Fruit fly (Drosophila melanogaster): ENCODE measurements around the gene CG7968.

CG7968 gene

DNA sequence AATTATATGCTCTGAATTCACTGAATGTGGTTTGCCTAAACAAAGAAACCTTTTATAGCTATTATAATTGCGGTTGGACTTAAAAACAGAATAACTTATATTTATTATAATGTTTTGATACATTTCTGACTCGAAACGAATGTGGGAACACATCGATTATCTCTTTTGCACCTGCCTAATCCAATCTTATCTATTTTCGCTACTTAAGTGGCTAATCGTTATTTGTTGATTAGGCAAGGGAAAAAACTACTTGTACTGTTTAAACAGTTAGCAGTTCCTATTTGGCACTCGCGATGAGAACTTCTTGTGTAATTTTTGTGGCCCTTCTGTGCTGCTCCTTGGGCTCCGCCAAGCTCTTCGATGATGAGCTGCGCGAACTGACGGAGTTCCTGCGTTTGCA is at the start of gene CG7968:
CG7968 (plus strand) TSS at position 276 of the 400 bp plus-strand sequence.
- no peak for TF ChIP-seq CG17801 (GFP tag; optimal IDR thresholded peaks at IDR 0.05; ENCODE audit: partially characterized antibody)

DNA sequence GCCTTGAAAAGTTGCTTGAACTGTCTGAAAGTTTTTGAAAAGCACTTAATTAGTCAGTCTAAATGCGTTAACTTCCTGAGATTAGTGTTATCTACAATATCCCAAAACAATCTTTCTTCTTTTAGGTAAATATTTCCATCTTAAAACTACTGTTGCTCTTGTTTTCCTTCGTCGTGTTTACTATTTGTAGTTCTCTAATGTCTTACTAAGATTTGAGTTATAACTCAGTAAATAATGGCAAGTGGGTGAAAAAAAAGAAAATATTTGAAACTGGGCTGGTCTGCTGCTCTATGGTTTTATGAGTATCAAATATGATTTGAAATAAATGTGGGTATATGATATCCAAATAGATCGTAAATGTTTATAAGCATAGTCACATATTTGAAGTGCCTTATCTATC is 48.0 kb upstream of the CG7968 start:
- no peak for TF ChIP-seq CG17801 (GFP tag; optimal IDR thresholded peaks at IDR 0.05; ENCODE audit: partially characterized antibody)

DNA sequence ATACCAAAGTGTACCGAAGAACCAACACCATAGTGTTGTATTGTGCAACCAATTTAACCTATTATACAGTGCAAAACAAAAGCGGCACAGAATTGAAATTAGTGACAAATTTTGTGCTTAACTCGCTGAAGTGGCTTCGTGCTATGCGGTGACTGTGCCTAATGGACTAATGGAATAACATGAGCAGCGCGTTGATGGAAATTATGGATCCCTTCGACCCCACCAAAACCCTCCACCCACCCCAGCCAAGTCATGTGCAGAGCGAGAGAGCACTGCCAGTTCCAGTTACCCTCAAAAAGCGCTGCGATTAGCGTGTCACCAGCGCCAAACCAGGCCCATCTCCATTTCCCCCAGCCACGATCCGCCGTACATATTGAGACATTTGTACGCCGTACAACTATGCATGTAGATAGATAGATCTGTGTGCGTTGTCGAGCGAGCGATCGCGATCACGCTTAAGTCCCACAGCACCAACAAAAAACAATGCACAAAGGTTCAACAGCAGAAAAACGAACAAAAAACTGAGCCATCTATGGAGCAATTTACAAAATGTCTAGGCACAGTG is 47.0 kb upstream of the CG7968 start:
- no peak for TF ChIP-seq CG17801 (GFP tag; optimal IDR thresholded peaks at IDR 0.05; ENCODE audit: partially characterized antibody)

DNA sequence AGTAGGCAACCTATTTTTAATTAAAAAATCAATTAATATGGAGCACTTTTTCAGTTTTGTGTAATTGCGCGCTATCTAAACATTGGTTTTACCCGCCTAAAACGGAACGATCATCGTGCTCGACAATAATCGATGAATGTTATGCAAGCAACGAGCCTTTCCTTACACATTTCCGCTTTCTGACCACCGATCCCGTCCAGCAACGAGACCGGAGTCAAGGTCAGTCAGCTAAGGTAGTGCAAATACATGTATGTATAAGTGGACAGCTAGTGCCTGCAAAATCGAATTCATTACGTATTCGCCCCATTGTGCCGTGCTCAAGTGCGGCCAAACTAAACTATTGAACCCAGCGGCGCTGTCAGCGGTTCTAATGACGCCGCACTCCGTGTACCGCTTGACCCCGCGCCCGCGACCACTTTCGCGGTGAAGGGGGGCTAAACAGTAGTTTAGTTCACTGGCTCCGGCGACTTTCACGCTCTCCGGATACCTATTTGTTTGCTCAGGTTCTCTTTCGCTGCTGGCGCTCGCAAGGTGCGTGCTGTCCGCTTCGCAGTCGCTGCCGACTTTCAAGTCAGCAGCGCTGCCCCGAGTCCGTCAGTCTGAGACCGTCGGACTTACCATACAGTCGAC is 46.1 kb upstream of the CG7968 start, which contains the start of gene CAH1:
CAH1 (plus strand) TSS at position 595 of the 630 bp plus-strand sequence.
- no peak for TF ChIP-seq CG17801 (GFP tag; optimal IDR thresholded peaks at IDR 0.05; ENCODE audit: partially characterized antibody)

DNA sequence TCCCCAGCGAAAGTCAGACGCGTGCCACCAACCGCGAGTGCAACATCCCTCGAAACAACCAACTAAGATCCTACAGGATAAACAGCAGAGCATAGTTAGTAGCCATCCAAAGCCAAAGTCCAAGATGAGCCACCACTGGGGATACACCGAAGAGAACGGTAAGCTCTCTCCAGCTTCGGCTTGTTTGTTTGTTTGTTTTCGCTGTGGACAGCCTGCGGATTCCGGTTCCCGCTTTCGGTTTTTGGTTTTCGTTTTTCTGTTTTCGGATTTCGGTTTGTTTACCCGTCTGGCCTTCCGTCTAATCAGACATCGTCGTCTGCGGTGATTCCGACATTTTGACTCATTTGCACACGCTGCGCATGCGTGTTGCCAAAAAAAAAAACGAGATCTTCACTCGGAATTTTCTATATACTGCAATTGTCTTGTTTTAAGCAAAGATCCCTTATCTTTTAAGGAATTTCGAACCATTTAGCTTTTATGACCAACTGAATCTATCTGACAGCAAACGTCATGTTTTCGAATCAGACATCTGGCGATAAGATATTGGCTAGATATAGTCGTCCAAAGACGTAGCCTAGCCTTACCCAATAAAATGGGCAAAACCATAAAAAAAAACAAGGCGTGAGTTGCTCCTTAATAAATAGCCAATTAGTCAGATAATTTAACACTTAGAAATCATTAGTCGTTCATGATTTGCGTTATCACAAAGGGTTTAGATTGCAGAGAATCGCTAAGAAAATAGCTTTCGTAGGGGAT is 45.2 kb upstream of the CG7968 start:
- no peak for TF ChIP-seq CG17801 (GFP tag; optimal IDR thresholded peaks at IDR 0.05; ENCODE audit: partially characterized antibody)

DNA sequence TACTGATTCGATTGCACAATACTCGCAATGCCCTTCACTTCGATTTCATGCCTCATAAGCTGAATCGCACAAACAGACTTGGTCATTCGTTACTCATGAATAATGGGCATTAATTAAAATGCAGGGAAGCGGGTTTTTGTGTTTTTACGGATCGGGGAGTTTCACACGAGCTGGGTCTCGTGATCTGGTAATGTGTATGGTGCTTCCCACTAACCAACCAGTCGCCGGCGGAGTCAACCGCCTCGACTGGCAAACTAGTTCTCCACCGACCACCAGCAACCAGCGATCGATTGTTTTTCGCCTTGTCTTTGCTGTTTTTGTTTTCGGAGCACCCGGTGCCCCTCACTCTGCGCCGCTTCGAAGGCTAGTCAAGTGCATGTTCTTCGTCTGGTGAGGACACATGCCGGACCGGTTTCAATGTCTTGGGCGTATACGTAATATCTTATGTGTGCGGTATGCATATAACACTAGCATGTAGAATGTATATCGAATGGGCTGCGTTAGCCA is 44.6 kb upstream of the CG7968 start:
- no peak for TF ChIP-seq CG17801 (GFP tag; optimal IDR thresholded peaks at IDR 0.05; ENCODE audit: partially characterized antibody)

DNA sequence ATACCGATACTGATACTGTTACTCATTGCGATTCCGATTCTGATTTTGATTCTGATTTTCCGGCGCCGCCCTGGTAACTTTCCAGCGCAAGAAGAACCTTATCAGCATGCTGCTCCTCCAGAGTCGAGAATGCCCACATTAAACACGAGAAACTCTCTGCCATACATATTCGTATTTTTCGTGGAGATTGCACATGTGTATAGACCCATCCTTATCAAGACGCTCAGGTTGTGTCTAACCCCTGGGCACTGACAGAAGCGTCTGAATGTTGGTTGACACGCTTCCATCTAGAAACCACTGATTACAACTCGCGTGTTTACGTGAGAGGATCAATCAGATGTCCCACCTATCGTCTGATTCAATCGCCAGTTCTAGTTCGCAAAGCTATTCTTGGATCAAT is 44.0 kb upstream of the CG7968 start:
- no peak for TF ChIP-seq CG17801 (GFP tag; optimal IDR thresholded peaks at IDR 0.05; ENCODE audit: partially characterized antibody)

DNA sequence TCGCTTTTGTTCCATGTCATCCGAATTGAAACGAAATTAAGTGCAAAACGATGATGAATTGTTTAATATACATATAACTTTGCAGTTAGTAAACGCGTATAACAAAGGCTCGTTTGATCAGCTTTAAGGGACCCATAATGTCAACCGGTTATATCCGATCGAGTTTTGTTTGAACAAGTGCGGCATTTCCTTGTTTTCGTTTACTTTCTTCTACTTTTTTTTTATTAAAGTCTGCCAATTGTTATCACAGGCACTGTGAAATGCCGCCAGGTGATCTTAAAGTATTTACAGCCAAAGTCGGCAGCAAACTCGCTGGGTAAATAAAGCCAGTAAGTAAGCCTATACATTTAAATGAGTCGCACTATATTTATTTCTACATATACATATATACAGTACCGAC is 42.1 kb upstream of the CG7968 start:
- TF ChIP-seq CG17801 (GFP tag; optimal IDR thresholded peaks at IDR 0.05; ENCODE audit: partially characterized antibody), result no peak

DNA sequence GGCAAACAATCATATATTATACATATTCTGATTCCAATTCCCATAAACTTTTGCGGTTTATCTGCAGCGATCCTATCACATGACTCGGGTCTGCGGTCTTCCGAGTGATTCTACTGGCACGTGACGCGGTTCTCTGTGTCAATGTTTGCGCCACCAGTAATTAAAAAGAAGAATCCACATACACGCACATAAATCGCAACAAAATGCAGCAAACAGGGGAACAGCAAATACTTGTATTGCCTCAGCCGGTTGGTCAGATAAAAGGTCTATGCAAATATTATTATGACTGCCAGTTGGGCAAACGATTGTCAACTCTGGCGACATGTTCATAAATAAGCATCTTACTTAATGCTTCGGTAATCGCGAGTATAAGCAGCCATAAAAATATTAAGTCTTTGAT is 41.2 kb upstream of the CG7968 start:
- TF ChIP-seq CG17801 (GFP tag; optimal IDR thresholded peaks at IDR 0.05; ENCODE audit: partially characterized antibody), result no peak

DNA sequence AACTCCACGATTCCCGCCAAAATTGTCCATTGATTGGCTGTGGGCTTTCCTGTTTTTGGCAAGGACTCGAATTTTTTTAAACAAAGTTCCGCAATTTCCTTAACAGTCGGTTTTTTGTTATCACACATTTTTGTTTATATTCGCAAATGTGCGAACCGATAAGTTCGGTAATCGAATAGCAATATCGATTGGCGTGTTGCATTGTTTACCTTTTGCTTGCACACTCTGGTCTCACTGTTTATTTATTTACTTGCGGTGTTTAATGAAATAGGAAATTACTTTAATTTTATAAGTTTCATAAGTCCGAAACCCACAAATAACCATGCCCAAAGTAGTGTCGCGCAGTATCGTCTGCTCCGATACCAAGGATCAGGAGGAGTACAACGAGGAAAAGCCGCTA is 37.9 kb upstream of the CG7968 start, which contains the start of the genes Adat1 and CG16865:
Adat1 (minus strand) TSS at position 152 of the 400 bp plus-strand sequence.
CG16865 (plus strand) TSS at position 200 of the 400 bp plus-strand sequence.
- no peak for TF ChIP-seq CG17801 (GFP tag; optimal IDR thresholded peaks at IDR 0.05; ENCODE audit: partially characterized antibody)

DNA sequence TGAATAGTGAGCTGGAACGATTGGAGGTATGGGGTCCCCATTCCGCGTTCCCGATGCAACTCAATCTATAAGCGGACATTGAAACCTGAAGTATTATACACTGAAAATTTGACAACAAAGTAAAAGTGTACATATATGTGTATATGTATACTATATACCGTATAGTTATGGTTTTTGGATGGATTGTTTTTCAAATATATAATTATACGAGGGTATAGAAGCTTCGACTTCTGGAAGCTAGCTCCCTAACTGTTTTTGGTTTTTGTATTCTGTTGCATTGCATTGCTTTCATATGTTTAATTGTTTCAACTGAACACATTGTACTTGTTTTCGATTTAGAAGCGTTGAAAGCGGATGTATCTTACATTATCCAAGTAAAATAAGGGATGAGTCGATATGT is 36.0 kb upstream of the CG7968 start, which contains the start of gene CG16888:
CG16888 (minus strand) TSS at position 101 of the 400 bp plus-strand sequence.
- no peak for TF ChIP-seq CG17801 (GFP tag; optimal IDR thresholded peaks at IDR 0.05; ENCODE audit: partially characterized antibody)

DNA sequence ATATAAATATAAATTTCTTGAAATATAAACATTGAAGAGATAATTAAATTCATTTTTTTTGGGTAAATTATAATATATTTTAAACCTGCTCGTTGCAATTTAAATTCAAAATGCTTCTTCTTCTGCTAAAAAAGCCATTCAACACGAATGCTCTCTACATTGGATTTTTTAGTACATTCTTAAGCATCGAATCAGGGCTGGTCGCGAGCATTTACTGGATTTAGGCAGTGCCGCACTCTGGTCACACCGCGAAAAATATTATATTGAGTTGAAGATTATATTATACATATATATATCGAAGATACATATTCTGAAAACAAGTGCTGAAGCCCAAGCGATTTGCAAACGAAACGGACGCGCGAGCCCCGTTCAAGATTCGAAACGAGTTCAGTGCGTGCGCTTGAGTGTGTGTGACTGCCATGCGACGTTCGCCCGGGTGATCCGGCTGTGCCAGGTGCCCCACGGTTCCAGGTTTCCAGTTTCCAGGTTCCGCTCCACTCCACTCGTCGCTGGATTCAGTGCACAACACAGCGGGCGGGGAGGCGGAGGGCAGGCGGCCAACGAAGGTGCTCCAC is 35.5 kb upstream of the CG7968 start, which contains the start of gene Sos:
Sos (plus strand) TSS at position 213 of the 575 bp plus-strand sequence.
- no peak for TF ChIP-seq CG17801 (GFP tag; optimal IDR thresholded peaks at IDR 0.05; ENCODE audit: partially characterized antibody)

DNA sequence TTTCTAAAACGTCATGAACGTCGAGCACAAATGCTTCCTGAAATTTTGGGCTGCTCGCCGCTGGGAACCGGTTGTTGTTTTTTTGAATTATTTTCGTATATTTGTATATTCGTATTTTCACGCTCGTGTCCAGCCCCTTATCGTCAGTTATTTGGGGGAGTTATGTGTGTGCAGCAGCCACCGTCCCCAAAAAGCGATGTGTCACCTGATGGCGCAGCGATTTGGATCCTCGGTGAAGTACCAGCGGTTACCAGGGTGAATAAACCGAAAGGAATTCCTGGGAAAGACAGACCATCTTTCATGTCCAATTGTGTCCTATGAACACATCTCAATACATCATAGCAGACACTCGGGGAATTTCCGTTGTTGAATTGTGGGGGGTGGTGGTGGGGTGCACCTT is 29.0 kb upstream of the CG7968 start:
- TF ChIP-seq CG17801 (GFP tag; optimal IDR thresholded peaks at IDR 0.05; ENCODE audit: partially characterized antibody), result no peak

DNA sequence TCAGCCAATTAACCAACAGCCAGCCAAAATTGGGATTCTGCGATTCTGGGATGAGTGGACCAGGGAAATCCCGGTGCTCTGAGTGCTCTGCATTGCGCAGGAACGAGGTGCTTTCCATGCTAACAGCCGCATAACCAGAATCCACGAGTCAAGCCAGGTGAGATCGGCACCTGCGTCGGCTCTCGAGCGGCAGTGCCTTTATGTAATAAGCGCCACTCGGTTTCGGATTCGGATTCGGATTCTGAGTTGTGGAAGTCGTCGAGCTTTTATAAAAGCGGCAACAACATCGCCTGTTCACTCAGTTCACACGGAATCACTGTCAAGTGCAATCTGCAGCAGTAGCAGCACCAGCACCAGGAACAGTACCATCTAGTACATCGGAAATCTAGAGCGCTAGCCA is 28.3 kb upstream of the CG7968 start, which contains the start of gene b:
b (plus strand) TSS at position 301 of the 400 bp plus-strand sequence.
- no peak for TF ChIP-seq CG17801 (GFP tag; optimal IDR thresholded peaks at IDR 0.05; ENCODE audit: partially characterized antibody)

DNA sequence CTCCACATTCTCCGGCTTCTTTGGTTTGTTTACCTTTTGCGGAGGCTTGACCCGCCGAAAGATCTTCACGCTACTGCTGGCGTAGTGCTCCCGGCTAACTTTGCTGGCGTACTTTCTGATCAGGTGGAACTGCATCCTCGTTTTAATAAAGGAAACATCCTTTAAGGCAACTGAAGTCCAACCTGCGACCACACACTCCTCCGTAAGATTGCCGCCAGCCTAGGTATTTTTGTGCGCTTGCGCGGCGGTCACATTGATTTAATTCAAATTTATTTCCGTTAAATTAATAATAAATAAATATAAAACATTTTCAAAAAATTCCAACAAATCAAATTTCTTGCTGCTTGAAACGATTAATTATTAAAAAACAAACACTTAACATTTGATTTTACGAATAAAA is 21.6 kb upstream of the CG7968 start, which contains the start of gene PolG1:
PolG1 (minus strand) TSS at position 216 of the 400 bp plus-strand sequence.
- no peak for TF ChIP-seq CG17801 (GFP tag; optimal IDR thresholded peaks at IDR 0.05; ENCODE audit: partially characterized antibody)

All from ovary, adult (tissue).